Worm (Caenorhabditis elegans) whole organism, L1 larva: Measurements from ENCODE around the gene sra-27.

Experiments
- C04F5.9 ChIP-seq: sonication (generic microtip); optimal IDR thresholded peaks from 2 replicates; lab custom pipeline; 2016; ENCODE audit warnings: missing genetic modification characterization, missing compliant biosample characterization
- C16A3.4 ChIP-seq: fragments of 150-350 bp; optimal IDR thresholded peaks from 2 replicates; lab custom pipeline; 2014; ENCODE audit warnings: missing biosample characterization, missing genetic modification characterization
- Y116A8C.19 ChIP-seq: sonication (generic microtip); optimal IDR thresholded peaks from 2 replicates; lab custom pipeline; 2016; ENCODE audit warnings: missing compliant biosample characterization, missing genetic modification characterization, borderline replicate concordance
- alr-1 ChIP-seq: fragments of 200-800 bp; sonication (Bioruptor generic); optimal IDR thresholded peaks from 2 replicates; lab custom pipeline; 2018; ENCODE audit warnings: borderline replicate concordance, mild to moderate bottlenecking, missing genetic modification characterization, missing compliant biosample characterization
- aly-2 ChIP-seq: fragments of 150-350 bp; optimal IDR thresholded peaks from 2 replicates; lab custom pipeline; 2014; ENCODE audit warnings: missing biosample characterization, missing genetic modification characterization
- ama-1 ChIP-seq: fragments of 150-350 bp; optimal IDR thresholded peaks from 2 replicates; lab custom pipeline; 2014
- blmp-1 ChIP-seq: fragments of 150-350 bp; optimal IDR thresholded peaks from 2 replicates; lab custom pipeline; 2014; ENCODE audit warnings: missing biosample characterization, missing genetic modification characterization
- ceh-63 ChIP-seq: fragments of 200-800 bp; sonication (Bioruptor generic); optimal IDR thresholded peaks from 2 replicates; lab custom pipeline; 2018; ENCODE audit warnings: mild to moderate bottlenecking, missing genetic modification characterization, missing compliant biosample characterization
- ceh-82 ChIP-seq, 3 experiments: fragments of 150-350 bp in 1 of 3; sonication (generic microtip) in 2 of 3; optimal IDR thresholded peaks; 2 replicates each; lab custom pipeline; 2014 to 2017; ENCODE audit warnings: missing biosample characterization in 3 of 3, missing genetic modification characterization in 3 of 3
- ceh-90 ChIP-seq: sonication (generic microtip); optimal IDR thresholded peaks from 2 replicates; lab custom pipeline; 2016; ENCODE audit warnings: missing genetic modification characterization, missing compliant biosample characterization
- dsc-1 ChIP-seq: sonication (generic microtip); optimal IDR thresholded peaks from 2 replicates; lab custom pipeline; 2016; ENCODE audit warnings: mild to moderate bottlenecking, missing genetic modification characterization, missing compliant biosample characterization
- efl-3 ChIP-seq: fragments of 200-800 bp; sonication (Bioruptor generic); optimal IDR thresholded peaks from 2 replicates; lab custom pipeline; 2018; ENCODE audit warnings: mild to moderate bottlenecking, missing genetic modification characterization, missing compliant biosample characterization
- egl-13 ChIP-seq: sonication (generic microtip); optimal IDR thresholded peaks from 2 replicates; lab custom pipeline; 2016; ENCODE audit warnings: missing genotype, missing genetic modification reagents, missing genetic modification characterization, missing compliant biosample characterization
- elt-2 ChIP-seq: sonication (generic microtip); optimal IDR thresholded peaks from 2 replicates; lab custom pipeline; 2016; ENCODE audit warnings: missing genetic modification characterization, mild to moderate bottlenecking, inconsistent platforms, missing compliant biosample characterization, missing genetic modification reagents
- elt-3 ChIP-seq, 6 experiments: fragments of 150-350 bp in 1 of 6; sonication (generic microtip); optimal IDR thresholded peaks; 2 replicates each; lab custom pipeline; 2017 to 2018; ENCODE audit warnings: missing biosample characterization in 6 of 6, missing genetic modification characterization in 6 of 6, inconsistent platforms in 1 of 6
- ets-5 ChIP-seq: fragments of 200-800 bp; sonication (Bioruptor generic); IDR thresholded peaks from 2 replicates; pipeline ENCODE4 v1.3.6; 2022; ENCODE audit warnings: missing genetic modification characterization, missing compliant biosample characterization
- fkh-4 ChIP-seq: sonication (generic microtip); optimal IDR thresholded peaks from 2 replicates; lab custom pipeline; 2016; ENCODE audit warnings: missing compliant biosample characterization, missing genetic modification characterization, borderline replicate concordance
- grh-1 ChIP-seq: fragments of 200-800 bp; sonication (Bioruptor generic); IDR thresholded peaks from 2 replicates; pipeline ENCODE4 v1.3.6; 2022; ENCODE audit warnings: missing genetic modification reagents, missing genetic modification characterization, missing compliant biosample characterization
- hlh-4 ChIP-seq: sonication (generic microtip); optimal IDR thresholded peaks from 2 replicates; lab custom pipeline; 2016; ENCODE audit warnings: mild to moderate bottlenecking, missing genetic modification characterization, missing compliant biosample characterization
- hpl-2 ChIP-seq: fragments of 150-350 bp; optimal IDR thresholded peaks from 2 replicates; lab custom pipeline; 2014; ENCODE audit warnings: missing biosample characterization, missing genetic modification reagents, missing genetic modification characterization
- isw-1 ChIP-seq: fragments of 200-800 bp; sonication (Bioruptor generic); IDR thresholded peaks from 2 replicates; pipeline ENCODE4 v1.3.6; 2022; ENCODE audit warnings: missing genetic modification characterization, missing compliant biosample characterization
- lin-13 ChIP-seq: fragments of 150-350 bp; optimal IDR thresholded peaks from 2 replicates; lab custom pipeline; 2014; ENCODE audit warnings: missing biosample characterization, missing genetic modification reagents, missing genetic modification characterization
- lin-14 ChIP-seq: fragments of 200-800 bp; sonication (Bioruptor generic); optimal IDR thresholded peaks from 2 replicates; lab custom pipeline; 2018; ENCODE audit warnings: mild to moderate bottlenecking, missing genetic modification characterization, moderate library complexity, missing compliant biosample characterization
- lin-35 ChIP-seq, 2 experiments: fragments of 150-350 bp; optimal IDR thresholded peaks; 2 replicates each; lab custom pipeline; 2014; ENCODE audit warnings: missing biosample characterization in 2 of 2, missing genetic modification characterization in 2 of 2, missing genetic modification reagents in 2 of 2
- lsy-2 ChIP-seq, 2 experiments: fragments of 150-350 bp; optimal IDR thresholded peaks; 2 replicates each; lab custom pipeline; 2014; ENCODE audit warnings: missing biosample characterization in 2 of 2, missing genetic modification characterization in 2 of 2
- mep-1 ChIP-seq: fragments of 150-350 bp; optimal IDR thresholded peaks from 2 replicates; lab custom pipeline; 2014; ENCODE audit warnings: missing biosample characterization, missing genetic modification characterization
- nhr-12 ChIP-seq: sonication (generic microtip); optimal IDR thresholded peaks from 2 replicates; lab custom pipeline; 2017; ENCODE audit warnings: missing biosample characterization, missing genetic modification characterization
- nhr-19 ChIP-seq: fragments of 200-800 bp; sonication (Bioruptor generic); conservative IDR thresholded peaks from 2 replicates; pipeline ENCODE4 v1.3.6; 2022; ENCODE audit warnings: missing genetic modification characterization, missing compliant biosample characterization
- nhr-20 ChIP-seq: sonication (generic microtip); optimal IDR thresholded peaks from 2 replicates; lab custom pipeline; 2016; ENCODE audit warnings: mild to moderate bottlenecking, missing genetic modification characterization, missing compliant biosample characterization
- nhr-71 ChIP-seq: sonication (generic microtip); optimal IDR thresholded peaks from 2 replicates; lab custom pipeline; 2016; ENCODE audit warnings: mild to moderate bottlenecking, missing genetic modification characterization, moderate library complexity, missing compliant biosample characterization
- nhr-76 ChIP-seq: sonication (generic microtip); optimal IDR thresholded peaks from 2 replicates; lab custom pipeline; 2017; ENCODE audit warnings: missing biosample characterization, missing genetic modification characterization
- nhr-85 ChIP-seq: sonication (generic microtip); peaks from one replicate; lab custom pipeline; 2016; ENCODE audit warnings: missing genetic modification characterization, inconsistent platforms, missing compliant biosample characterization
- nhr-90 ChIP-seq: sonication (generic microtip); optimal IDR thresholded peaks from 2 replicates; lab custom pipeline; 2016; ENCODE audit warnings: mild to moderate bottlenecking, missing genetic modification characterization, missing compliant biosample characterization; ENCODE audit not compliant: poor library complexity
- pax-3 ChIP-seq: fragments of 200-800 bp; sonication (Bioruptor generic); optimal IDR thresholded peaks from 2 replicates; lab custom pipeline; 2018; ENCODE audit warnings: mild to moderate bottlenecking, missing genetic modification characterization, moderate library complexity, missing compliant biosample characterization
- snpc-4 ChIP-seq: fragments of 150-350 bp; optimal IDR thresholded peaks from 2 replicates; lab custom pipeline; 2014; ENCODE audit warnings: missing biosample characterization, missing genetic modification characterization
- snu-23 ChIP-seq: sonication (generic microtip); optimal IDR thresholded peaks from 2 replicates; lab custom pipeline; 2016; ENCODE audit warnings: missing genetic modification characterization, missing compliant biosample characterization
- unc-130 ChIP-seq: fragments of 150-350 bp; optimal IDR thresholded peaks from 2 replicates; lab custom pipeline; 2017; ENCODE audit warnings: missing biosample characterization, missing genetic modification characterization, inconsistent platforms
- unc-30 ChIP-seq: sonication (generic microtip); optimal IDR thresholded peaks from 2 replicates; lab custom pipeline; 2017; ENCODE audit warnings: missing biosample characterization, missing genetic modification characterization
- unc-62 ChIP-seq: fragments of 150-350 bp; optimal IDR thresholded peaks from 2 replicates; lab custom pipeline; 2014; ENCODE audit warnings: missing biosample characterization, missing genetic modification reagents, missing genetic modification characterization
- unc-86 ChIP-seq: sonication (generic microtip); optimal IDR thresholded peaks from 2 replicates; lab custom pipeline; 2016; ENCODE audit warnings: missing genetic modification characterization, missing compliant biosample characterization
- unc-98 ChIP-seq: fragments of 200-800 bp; sonication (Bioruptor generic); IDR thresholded peaks from 2 replicates; pipeline ENCODE4 v1.3.6; 2022; ENCODE audit warnings: missing genetic modification characterization, missing compliant biosample characterization
- zag-1 ChIP-seq: fragments of 150-350 bp; optimal IDR thresholded peaks from 2 replicates; lab custom pipeline; 2014; ENCODE audit warnings: missing biosample characterization, missing genetic modification characterization
- zip-4 ChIP-seq: fragments of 200-800 bp; sonication (Bioruptor generic); optimal IDR thresholded peaks from 2 replicates; lab custom pipeline; 2018; ENCODE audit warnings: mild to moderate bottlenecking, missing genetic modification characterization, moderate library complexity, missing compliant biosample characterization
- ztf-11 ChIP-seq, 2 experiments: sonication (generic microtip); optimal IDR thresholded peaks; 2 replicates each; lab custom pipeline; 2016 to 2017; ENCODE audit warnings: missing genetic modification characterization in 2 of 2, missing biosample characterization in 1 of 2, missing compliant biosample characterization in 1 of 2

Gene sra-27

ce11 chrII:6610262-6610661 lies 41.5 kb downstream of the sra-27 start:
- TF ChIP-seq mep-1 (peak; percentile 66), snu-23 (GFP tag; lab: Kevin White, UChicago) (peak; percentile 31), C16A3.4 (tag; lab: Kevin White, UChicago) (peak; percentile 4), nhr-71 (tag; lab: Kevin White, UChicago) (peak; percentile 19), lsy-2 (tag; optimal IDR thresholded peaks at IDR 0.05; lab: Kevin White, UChicago) (peak; percentile 0 to 31), blmp-1 (tag; lab: Kevin White, UChicago) (peak; percentile 54), hlh-4 (tag; lab: Kevin White, UChicago) (no peak), nhr-85 (tag; lab: Kevin White, UChicago) (peak; percentile 87), nhr-76 (tag; lab: Kevin White, UChicago) (no peak), pax-3 (no peak), isw-1 (GFP tag; lab: Robert Waterston, UW) (no peak), nhr-90 (peak; percentile 1), elt-3 (tag; optimal IDR thresholded peaks at IDR 0.05; lab: Kevin White, UChicago) (peak in 3 of 6 experiments; percentile 13 to 48 (median 25)), unc-62 (no peak), lin-14 (GFP tag; lab: Kevin White, UChicago) (peak; percentile 74)

ce11 chrII:6612544-6612943 lies 43.7 kb downstream of the sra-27 start:
- peak in 1 of 2 experiments; percentile 34 for TF ChIP-seq lin-35 (GFP tag; optimal IDR thresholded peaks at IDR 0.05; lab: Kevin White, UChicago)
- TF ChIP-seq unc-98: no peak
- TF ChIP-seq elt-2 (tag; lab: Kevin White, UChicago): peak; percentile 72

ce11 chrII:6614500-6614899 lies 45.7 kb downstream of the sra-27 start:
- no peak for TF ChIP-seq ztf-11 (tag; optimal IDR thresholded peaks at IDR 0.05; lab: Kevin White, UChicago)
- peak; percentile 63 for TF ChIP-seq elt-2 (tag; lab: Kevin White, UChicago)
- TF ChIP-seq, all 84 proteins: peak for 1

ce11 chrII:6615232-6616029 lies 46.6 kb downstream of the sra-27 start:
- no peak for TF ChIP-seq Y116A8C.19
- no peak for TF ChIP-seq hpl-2 (GFP tag; lab: Kevin White, UChicago)
- no peak for TF ChIP-seq hlh-4 (tag; lab: Kevin White, UChicago)
- no peak for TF ChIP-seq ceh-90 (tag; lab: Kevin White, UChicago)
- TF ChIP-seq zag-1: no peak
- TF ChIP-seq elt-3 (tag; optimal IDR thresholded peaks at IDR 0.05; lab: Kevin White, UChicago): peak in 1 of 6 experiments; percentile 68
- no peak for TF ChIP-seq lsy-2 (tag; optimal IDR thresholded peaks at IDR 0.05; lab: Kevin White, UChicago)
- TF ChIP-seq ets-5 (GFP tag; lab: Robert Waterston, UW): no peak
- TF ChIP-seq unc-86 (tag; lab: Kevin White, UChicago): no peak
- no peak for TF ChIP-seq ceh-63 (GFP tag; lab: Kevin White, UChicago)
- TF ChIP-seq nhr-20 (tag; lab: Kevin White, UChicago): no peak
- no peak for TF ChIP-seq nhr-12 (tag; lab: Kevin White, UChicago)
- no peak for TF ChIP-seq pax-3
- TF ChIP-seq grh-1 (GFP tag; lab: Robert Waterston, UW): no peak
- TF ChIP-seq egl-13 (tag; lab: Kevin White, UChicago): no peak
- TF ChIP-seq nhr-85 (tag; lab: Kevin White, UChicago): peak; percentile 84
- no peak for TF ChIP-seq zip-4
- TF ChIP-seq unc-130 (tag; lab: Kevin White, UChicago): no peak
- TF ChIP-seq unc-30 (tag; lab: Kevin White, UChicago): no peak
- no peak for TF ChIP-seq fkh-4
- TF ChIP-seq ama-1 (lab: Kevin White, UChicago): no peak
- TF ChIP-seq aly-2 (tag; lab: Kevin White, UChicago): no peak
- TF ChIP-seq blmp-1 (tag; lab: Kevin White, UChicago): peak; percentile 95
- no peak for TF ChIP-seq ceh-82 (tag; optimal IDR thresholded peaks at IDR 0.05; lab: Kevin White, UChicago)
- TF ChIP-seq alr-1: no peak
- TF ChIP-seq nhr-90: no peak
- TF ChIP-seq snpc-4 (tag; lab: Kevin White, UChicago): no peak
- TF ChIP-seq efl-3 (GFP tag; lab: Kevin White, UChicago): no peak
- no peak for TF ChIP-seq lin-13
- no peak for TF ChIP-seq C04F5.9 (tag; lab: Kevin White, UChicago)
- peak; percentile 83 for TF ChIP-seq elt-2 (tag; lab: Kevin White, UChicago)
- TF ChIP-seq nhr-76 (tag; lab: Kevin White, UChicago): no peak
- TF ChIP-seq nhr-19 (GFP tag; lab: Robert Waterston, UW): no peak
- no peak for TF ChIP-seq dsc-1 (tag; lab: Kevin White, UChicago)
- no peak for TF ChIP-seq C16A3.4 (tag; lab: Kevin White, UChicago)
